Fruit fly (Drosophila melanogaster) S2 (cell line): Measurements from ENCODE around the gene Ugt316A1.

Experiments used
- CG8478 ChIP-seq: fragments of >200 bp; optimal IDR thresholded peaks from 2 replicates; lab custom pipeline; 2018
- CTCF ChIP-seq, 2 experiments: fragments of >200 bp; optimal IDR thresholded peaks; 2 replicates each; lab custom pipeline; 2018

Gene Ugt316A1

DNA sequence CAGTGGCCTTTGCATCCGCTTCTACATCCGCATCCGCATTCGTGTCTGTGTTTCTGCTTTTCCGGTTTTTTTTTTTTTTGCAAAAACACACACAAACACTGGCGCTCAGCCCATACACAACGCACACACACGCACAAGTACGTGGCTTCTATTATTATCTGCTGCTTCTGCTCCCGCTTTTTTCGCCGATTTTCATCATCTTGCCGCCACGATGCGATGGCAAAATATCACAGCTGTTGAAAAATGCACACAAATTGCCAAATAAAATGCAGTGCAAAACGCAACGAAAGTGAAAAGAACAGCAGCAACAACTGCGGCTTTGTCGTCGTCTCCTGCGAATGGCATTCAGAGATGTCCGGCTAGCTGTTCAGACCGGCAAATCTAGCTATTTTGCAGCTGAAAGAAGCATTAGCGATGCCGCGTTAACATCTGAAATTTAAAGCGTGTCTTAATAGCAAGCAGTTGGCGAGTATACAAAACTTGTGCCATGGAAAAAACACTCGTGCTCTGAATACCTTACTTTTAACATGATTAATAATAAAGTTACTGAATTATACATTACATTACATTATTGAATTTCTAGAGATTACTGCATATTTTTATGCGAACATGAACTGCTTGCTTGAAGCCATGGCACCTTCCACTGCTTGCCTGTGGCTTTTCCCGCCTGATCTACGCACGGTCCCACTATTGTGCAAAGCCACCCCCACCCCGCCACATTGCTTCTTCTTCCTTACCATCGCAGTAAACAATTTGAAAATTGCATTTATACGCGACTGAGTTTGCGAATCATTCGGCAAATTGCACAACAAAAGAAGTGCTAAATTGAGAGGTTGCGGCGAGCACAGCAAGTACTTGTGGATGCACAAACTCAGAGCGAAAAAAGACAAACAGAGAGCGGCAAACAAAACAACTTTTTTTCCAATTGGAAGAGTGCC is at the start of gene Ugt316A1, which contains the start of gene Sfxn2:
TSS of gene Ugt316A1 (minus strand) at position 345 of the 938 bp plus-strand sequence.
TSS of gene Sfxn2 (plus strand) at position 694 of the 938 bp plus-strand sequence.
- TF ChIP-seq CTCF (optimal IDR thresholded peaks at IDR 0.05; lab: Kevin White, UChicago) = peak; percentile 56 to 60
- no peak for TF ChIP-seq CG8478

DNA sequence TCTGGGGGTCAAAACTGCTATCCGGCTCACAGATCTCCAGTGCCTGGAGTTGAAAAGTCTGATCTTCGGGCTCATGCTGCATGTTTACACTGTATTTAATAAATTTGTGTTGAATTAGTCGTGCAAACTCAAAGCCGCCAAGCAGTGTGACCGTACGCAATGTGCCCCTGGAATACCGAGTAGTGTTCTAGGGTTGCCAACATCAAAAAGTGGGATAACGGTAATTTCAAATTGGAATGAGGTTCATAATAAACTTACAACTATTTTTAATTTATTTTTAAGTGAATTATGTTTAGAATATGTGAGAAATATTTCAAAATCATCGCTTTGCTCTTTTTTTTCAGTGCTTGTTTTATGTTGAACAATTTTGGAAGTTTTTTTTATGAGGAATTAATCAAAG is 37.6 kb upstream of the Ugt316A1 start, which contains the start of gene Gem2:
TSS of gene Gem2 (minus strand) at position 176 of the 400 bp plus-strand sequence.
- no peak for TF ChIP-seq CTCF (optimal IDR thresholded peaks at IDR 0.05; lab: Kevin White, UChicago)
- no peak for TF ChIP-seq CG8478

DNA sequence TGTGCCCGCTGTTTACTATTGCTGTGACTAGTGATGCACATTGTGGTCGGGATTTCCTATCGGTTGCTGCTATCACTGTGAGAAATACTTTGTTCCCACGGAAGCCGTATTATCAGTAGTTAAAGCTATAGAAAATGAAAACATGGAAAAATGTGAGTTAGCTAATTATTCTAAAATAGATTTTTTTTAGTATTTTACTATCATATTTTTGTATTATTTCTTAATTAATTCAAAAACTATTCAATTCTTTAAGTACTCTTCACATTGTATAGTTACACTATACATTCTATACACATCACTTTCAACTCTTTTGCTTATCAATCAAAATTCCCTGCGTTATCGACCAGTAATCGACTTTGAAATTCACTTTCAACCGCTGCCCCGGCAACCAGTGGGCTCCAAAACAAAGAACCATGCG is 35.1 kb upstream of the Ugt316A1 start, which contains the start of the genes Naxd and CG14079:
TSS of gene Naxd (minus strand) at position 45 of the 418 bp plus-strand sequence.
TSS of gene CG14079 (plus strand) at position 335 of the 418 bp plus-strand sequence.
- no peak for TF ChIP-seq CG8478
- TF ChIP-seq CTCF (optimal IDR thresholded peaks at IDR 0.05; lab: Kevin White, UChicago) = no peak

- TF ChIP-seq CG8478 (no peak), CTCF (optimal IDR thresholded peaks at IDR 0.05; lab: Kevin White, UChicago) (no peak)
Measured at dm6 chr3L:19097102-19097501, 34.5 kb upstream of the Ugt316A1 start.

DNA sequence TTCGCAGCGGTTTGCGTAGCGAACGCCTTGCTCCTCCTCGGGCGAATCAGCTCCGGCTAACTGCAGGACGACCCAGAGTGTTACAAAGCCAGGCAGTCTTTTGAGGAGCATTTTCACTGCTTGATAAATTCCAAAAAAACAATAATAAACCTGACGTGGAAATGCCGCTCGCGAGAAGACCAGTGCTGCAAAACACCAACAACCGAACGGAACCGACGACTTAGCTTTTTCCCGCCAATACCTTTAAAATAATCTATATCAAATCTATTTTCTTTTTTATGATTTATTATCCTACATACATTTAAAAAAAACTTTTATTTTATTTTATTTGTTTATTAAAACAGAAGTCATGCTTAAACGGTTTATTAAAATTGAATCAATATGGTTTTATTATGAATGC is 33.4 kb upstream of the Ugt316A1 start, which contains the start of gene CNPYb:
TSS of gene CNPYb (minus strand) at position 186 of the 400 bp plus-strand sequence.
- TF ChIP-seq CTCF (optimal IDR thresholded peaks at IDR 0.05; lab: Kevin White, UChicago) (no peak), CG8478 (no peak)

- TF ChIP-seq CG8478 (no peak), CTCF (optimal IDR thresholded peaks at IDR 0.05; lab: Kevin White, UChicago) (peak in 1 of 2 experiments; percentile 21)
Measured at dm6 chr3L:19092125-19093058, 29.8 kb upstream of the Ugt316A1 start, which contains the start of gene MESR6. Gene MESR6 (plus strand): TSS chr3L:19092670.

DNA sequence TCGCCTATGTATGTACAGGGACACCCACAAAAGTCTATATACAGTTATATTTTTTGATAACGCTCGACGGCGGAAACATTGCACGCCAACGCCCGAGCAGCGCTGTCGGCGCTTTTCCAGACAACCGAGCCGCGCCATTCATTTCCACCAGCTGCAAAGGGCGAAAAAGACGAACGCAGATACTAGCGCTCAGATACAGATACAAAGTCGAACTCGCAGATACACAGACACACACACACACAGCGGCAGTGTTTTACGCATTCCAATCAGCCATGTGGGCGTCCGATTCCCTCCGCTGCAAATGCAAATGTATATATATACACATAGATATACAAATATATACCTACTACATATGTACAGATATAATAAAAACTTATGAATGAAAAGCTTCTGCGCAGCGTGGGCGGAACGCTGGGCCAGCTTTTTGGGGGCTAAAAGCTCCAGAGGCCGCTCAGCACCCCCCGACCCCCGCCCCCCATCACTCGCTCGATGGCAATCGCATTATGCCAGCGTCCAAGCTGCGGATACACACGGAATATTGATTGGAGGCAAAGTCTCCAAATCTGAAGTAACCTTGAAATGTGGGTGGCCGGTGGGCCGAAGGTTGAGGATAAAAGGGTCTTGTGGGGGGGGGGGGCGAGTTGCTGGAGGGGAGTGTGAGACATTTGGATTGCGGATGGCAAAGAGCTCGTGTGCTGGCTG is 29.0 kb upstream of the Ugt316A1 start:
- no peak for TF ChIP-seq CG8478
- no peak for TF ChIP-seq CTCF (optimal IDR thresholded peaks at IDR 0.05; lab: Kevin White, UChicago)

DNA sequence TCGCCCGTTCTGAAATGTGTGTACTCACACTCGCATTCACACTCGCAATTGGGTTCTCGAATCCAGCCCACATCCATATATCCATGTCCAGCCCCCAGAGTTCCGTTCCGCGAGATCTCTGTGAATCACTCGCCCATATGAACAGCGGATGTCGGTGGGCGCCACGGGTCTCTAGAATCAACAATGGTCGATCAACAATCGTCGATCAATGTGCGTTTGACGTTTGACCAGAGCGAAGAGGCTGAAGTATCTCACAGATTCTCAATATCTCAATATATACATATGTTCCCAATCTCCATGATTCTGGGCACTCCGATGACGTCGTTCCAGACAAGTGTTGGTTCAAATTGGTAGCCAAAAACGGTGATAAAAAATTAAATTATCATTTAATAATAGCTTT is 26.5 kb upstream of the Ugt316A1 start:
- TF ChIP-seq CTCF (optimal IDR thresholded peaks at IDR 0.05; lab: Kevin White, UChicago) (no peak), CG8478 (no peak)

DNA sequence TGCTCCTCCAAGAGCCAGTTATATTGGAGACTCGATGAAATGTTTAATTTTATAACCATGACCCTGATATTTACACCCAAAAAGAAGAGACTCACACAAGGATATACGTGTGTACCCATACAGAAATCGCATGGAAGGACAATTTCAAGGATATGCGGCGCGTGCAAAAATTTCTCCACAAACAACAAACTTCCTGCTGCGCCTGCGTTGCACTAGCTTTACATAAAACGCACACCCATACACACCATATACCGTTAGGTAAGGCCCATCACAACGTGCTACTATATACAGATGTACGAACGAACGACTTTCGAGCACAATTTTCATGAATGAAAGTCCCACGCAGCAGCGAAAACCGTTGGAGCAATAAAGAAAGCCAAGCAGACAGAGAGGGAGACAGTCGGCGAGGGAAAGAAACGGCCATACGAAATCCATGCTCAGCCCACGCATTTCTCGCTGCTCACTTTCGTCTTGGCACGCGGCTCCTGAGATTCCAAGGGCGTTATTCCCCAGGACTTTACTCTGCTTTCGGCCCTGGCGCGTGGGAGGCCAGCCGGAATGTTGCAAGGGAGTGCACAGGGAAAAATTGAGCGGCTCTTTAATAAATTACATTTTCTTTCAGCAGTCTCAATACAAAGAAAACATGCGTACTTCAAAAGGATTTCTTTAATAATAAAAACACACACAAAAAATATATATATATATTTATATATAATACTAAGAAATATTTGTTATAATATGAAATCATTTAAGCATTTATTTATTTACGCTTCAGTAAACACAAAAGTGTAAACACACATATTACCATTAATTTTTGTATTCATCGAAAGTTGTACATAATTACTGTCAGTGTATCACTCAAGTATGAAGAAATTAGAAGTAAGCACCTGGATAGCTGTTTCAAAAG is 25.0 kb upstream of the Ugt316A1 start:
- TF ChIP-seq CTCF (optimal IDR thresholded peaks at IDR 0.05; lab: Kevin White, UChicago) (no peak), CG8478 (no peak)

DNA sequence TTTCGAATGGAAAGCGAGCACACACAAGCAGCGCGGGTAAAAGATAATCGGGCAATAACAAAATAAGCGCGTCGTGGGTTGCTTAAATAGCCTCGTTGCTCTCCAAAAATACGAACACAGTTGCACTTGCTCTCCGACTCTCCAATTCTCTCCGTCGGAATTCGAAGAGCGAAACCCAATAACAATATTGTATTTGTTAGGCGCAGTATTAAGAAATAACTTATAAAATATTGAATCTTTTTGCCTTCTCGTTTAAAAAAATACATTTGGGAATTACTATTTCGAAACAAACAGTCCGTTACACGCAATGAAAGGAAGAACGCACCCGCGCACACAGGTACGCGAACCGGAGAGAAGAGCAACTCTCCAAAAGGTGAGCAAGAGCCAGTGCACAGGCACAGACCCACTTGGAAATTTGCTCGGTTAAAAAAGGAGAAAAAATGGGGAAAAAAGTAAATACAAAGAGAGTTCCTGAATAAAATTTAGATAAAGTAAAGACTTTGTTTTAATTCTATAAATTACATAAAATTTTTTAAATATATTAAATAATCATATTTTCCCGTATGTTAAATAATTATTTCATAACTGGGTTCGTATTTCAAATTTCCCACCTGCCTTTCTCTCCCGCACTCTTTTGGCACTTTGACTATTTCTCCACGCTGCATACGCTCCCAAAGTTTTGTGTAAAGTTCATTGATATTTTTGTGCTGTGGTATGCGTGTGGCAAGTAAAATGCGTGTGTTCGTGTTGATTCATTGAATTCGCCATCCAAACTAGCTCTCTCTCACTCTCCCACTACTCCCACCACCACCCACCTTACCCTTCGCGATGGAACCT is 24.0 kb upstream of the Ugt316A1 start, which contains the start of gene Mkp3:
TSS of gene Mkp3 (minus strand) at position 63 of the 837 bp plus-strand sequence.
- no peak for TF ChIP-seq CG8478
- no peak for TF ChIP-seq CTCF (optimal IDR thresholded peaks at IDR 0.05; lab: Kevin White, UChicago)

DNA sequence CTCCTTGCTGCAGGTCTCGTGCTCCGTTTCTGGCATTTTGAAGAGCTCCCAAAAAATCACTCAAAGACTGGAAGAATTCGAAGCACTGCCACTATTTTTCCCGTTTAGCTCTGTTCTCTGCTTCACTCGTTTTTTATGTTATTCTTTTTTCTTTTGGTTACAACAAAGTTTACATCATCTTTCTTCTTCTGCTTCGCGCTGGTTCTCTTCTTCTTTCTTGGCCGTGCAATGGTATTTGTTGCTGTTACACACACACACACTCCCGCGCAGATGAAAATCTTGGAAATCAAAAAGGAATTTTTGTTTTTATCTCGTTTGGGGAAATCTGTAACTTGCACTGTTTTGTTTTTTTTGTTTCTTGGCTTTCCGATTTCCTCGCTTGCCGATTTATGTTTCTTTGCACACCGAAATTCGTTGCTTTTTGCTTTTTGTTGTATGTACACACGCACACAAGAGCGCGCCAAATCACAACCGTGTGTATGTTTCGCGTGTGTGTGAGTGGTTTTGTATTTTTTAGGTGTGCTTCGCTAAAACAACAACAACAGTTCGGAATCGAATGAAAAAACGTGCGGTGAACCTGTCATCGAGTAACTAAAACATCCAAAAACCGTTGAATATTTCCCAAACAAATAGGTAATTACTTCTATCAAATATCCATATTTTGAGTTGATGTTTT is 23.2 kb upstream of the Ugt316A1 start:
- TF ChIP-seq CG8478 (no peak), CTCF (optimal IDR thresholded peaks at IDR 0.05; lab: Kevin White, UChicago) (no peak)

DNA sequence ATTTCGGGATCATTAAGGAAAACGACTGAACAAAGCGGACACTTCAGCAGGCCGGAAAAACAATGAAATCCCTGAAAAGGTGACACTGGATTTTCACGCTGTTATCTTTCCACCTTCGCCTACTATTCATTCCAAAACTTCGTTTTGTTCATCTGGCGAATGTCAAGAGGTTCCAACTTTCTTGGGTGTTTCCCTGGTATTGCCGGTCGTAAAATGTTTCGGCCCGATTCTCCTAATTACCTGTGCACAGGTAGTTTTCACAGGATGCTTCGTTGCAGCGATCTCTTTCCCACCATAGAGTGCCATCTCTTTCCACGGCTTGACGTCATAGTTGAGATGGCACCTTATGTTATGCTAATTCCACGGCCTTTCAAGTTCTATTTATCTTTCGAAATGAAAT is 20.5 kb upstream of the Ugt316A1 start:
- TF ChIP-seq CG8478 (no peak), CTCF (optimal IDR thresholded peaks at IDR 0.05; lab: Kevin White, UChicago) (no peak)
